Worm (Caenorhabditis elegans) whole organism, late embryonic: Measurements from ENCODE around the gene osta-1.

Experiments
- K02D7.2 ChIP-seq: sonication (generic microtip); optimal IDR thresholded peaks from 2 replicates; lab custom pipeline; 2017; ENCODE audit warnings: mild to moderate bottlenecking, missing genetic modification characterization, missing compliant biosample characterization
- ceh-2 ChIP-seq: sonication (generic microtip); optimal IDR thresholded peaks from 2 replicates; lab custom pipeline; 2016; ENCODE audit warnings: missing genotype, missing genetic modification characterization, missing compliant biosample characterization
- ceh-48 ChIP-seq: sonication (generic microtip); optimal IDR thresholded peaks from 2 replicates; lab custom pipeline; 2016; ENCODE audit warnings: missing genetic modification characterization, inconsistent platforms, missing compliant biosample characterization
- ets-4 ChIP-seq: sonication (generic microtip); optimal IDR thresholded peaks from 2 replicates; lab custom pipeline; 2016; ENCODE audit warnings: missing genetic modification characterization, missing compliant biosample characterization
- nhr-11 ChIP-seq: fragments of 150-350 bp; optimal IDR thresholded peaks from 2 replicates; lab custom pipeline; 2014; ENCODE audit warnings: missing biosample characterization, missing genetic modification characterization
- pha-4 ChIP-seq: fragments of 150-350 bp; optimal IDR thresholded peaks from 2 replicates; lab custom pipeline; 2018; ENCODE audit warnings: missing biosample characterization, missing genetic modification reagents, missing genetic modification characterization
- tbx-2 ChIP-seq: sonication (generic microtip); optimal IDR thresholded peaks from 2 replicates; lab custom pipeline; 2016; ENCODE audit warnings: missing genetic modification characterization, missing compliant biosample characterization
- unc-86 ChIP-seq: sonication (generic microtip); optimal IDR thresholded peaks from 2 replicates; lab custom pipeline; 2016; ENCODE audit warnings: missing genetic modification characterization, missing compliant biosample characterization

DNA sequence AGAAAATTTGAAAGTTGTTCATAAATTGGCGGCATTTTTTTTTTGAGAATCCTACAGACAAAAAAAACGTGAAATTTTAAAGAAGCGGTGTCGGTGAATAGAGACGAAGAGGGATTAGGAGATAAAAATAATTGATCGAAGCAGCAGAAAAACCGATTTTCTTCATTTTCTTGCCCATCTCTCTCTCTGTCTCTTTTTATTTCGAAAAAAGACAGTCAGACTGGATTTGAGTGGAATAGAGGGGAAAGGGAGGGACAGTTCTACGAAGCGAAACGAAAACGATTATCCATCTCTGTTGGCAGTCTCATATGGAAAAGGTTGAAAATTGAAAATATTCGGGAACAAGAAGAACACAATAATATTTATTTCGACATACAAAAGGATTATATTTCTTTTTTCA is 23.1 kb downstream of the osta-1 start:
- TF ChIP-seq pha-4 (tag; lab: Kevin White, UChicago) (no peak), K02D7.2 (no peak), unc-86 (tag; lab: Kevin White, UChicago) (no peak), nhr-11 (tag; lab: Kevin White, UChicago) (no peak), ets-4 (no peak), tbx-2 (tag; lab: Kevin White, UChicago) (no peak), ceh-2 (no peak), ceh-48 (no peak)
